Fruit fly (Drosophila melanogaster) whole organism, embryonic: ENCODE measurements around the gene CG17768.

Source experiments
- Abd-B ChIP-seq: fragments of 200-800 bp; sonication (Bioruptor generic); optimal IDR thresholded peaks from 2 replicates; lab custom pipeline; 2018; ENCODE audit warnings: missing biosample characterization, mild to moderate bottlenecking, missing genetic modification characterization, moderate library complexity
- Bdp1 ChIP-seq: fragments of 200-800 bp; sonication (Bioruptor generic); optimal IDR thresholded peaks from 3 replicates; lab custom pipeline; 2016; ENCODE audit warnings: missing biosample characterization, missing genetic modification characterization
- C15 ChIP-seq: fragments of 200-800 bp; sonication (Bioruptor generic); IDR thresholded peaks from 3 replicates; pipeline ENCODE4 v1.3.6; 2022; ENCODE audit warnings: missing biosample characterization, missing genetic modification characterization
- CG10147 ChIP-seq: fragments of 200-800 bp; sonication (Bioruptor generic); optimal IDR thresholded peaks from 2 replicates; lab custom pipeline; 2019; ENCODE audit warnings: missing biosample characterization, mild to moderate bottlenecking, missing genetic modification characterization, moderate library complexity
- CG10431 ChIP-seq: fragments of 200-800 bp; sonication (Bioruptor generic); optimal IDR thresholded peaks from 3 replicates; lab custom pipeline; 2018; ENCODE audit warnings: missing biosample characterization, mild to moderate bottlenecking, missing genetic modification characterization
- CG10959 ChIP-seq: fragments of 200-800 bp; sonication (Bioruptor generic); IDR thresholded peaks from 2 replicates; pipeline ENCODE4 v1.3.6; 2022; ENCODE audit warnings: missing biosample characterization, missing genetic modification characterization
- CG11247 ChIP-seq: fragments of 200-800 bp; sonication (Bioruptor generic); IDR thresholded peaks from 2 replicates; pipeline ENCODE4 v1.3.6; 2022; ENCODE audit warnings: missing biosample characterization, missing genetic modification characterization
- CG11696 ChIP-seq: fragments of 200-800 bp; sonication (Bioruptor generic); IDR thresholded peaks from 2 replicates; pipeline ENCODE4 v1.3.6; 2022; ENCODE audit warnings: missing biosample characterization, missing genetic modification characterization
- CG12391 ChIP-seq: fragments of 200-800 bp; sonication (Bioruptor generic); optimal IDR thresholded peaks from 3 replicates; lab custom pipeline; 2018; ENCODE audit warnings: missing biosample characterization, mild to moderate bottlenecking, missing genetic modification characterization, moderate library complexity
- CG13287 ChIP-seq: fragments of 200-800 bp; sonication (Bioruptor generic); IDR thresholded peaks from 2 replicates; pipeline ENCODE4 v1.3.6; 2022; ENCODE audit warnings: missing biosample characterization, missing genetic modification characterization; ENCODE audit not compliant: partially characterized antibody
- CG15073 ChIP-seq: fragments of 200-800 bp; sonication (Bioruptor generic); optimal IDR thresholded peaks from 2 replicates; lab custom pipeline; 2016; ENCODE audit warnings: missing biosample characterization, missing genetic modification characterization
- CG1529 ChIP-seq: fragments of 200-800 bp; sonication (Bioruptor generic); optimal IDR thresholded peaks from 3 replicates; lab custom pipeline; 2018; ENCODE audit warnings: missing biosample characterization, missing genetic modification characterization
- CG15696 ChIP-seq: fragments of 200-800 bp; sonication (Bioruptor generic); optimal IDR thresholded peaks from 2 replicates; lab custom pipeline; 2019; ENCODE audit warnings: missing biosample characterization, mild to moderate bottlenecking, missing genetic modification characterization, moderate library complexity
- CG17568 ChIP-seq: fragments of 200-800 bp; sonication (Bioruptor generic); optimal IDR thresholded peaks from 2 replicates; lab custom pipeline; 2018; ENCODE audit warnings: missing biosample characterization, mild to moderate bottlenecking, missing genetic modification characterization, moderate library complexity
- CG2202 ChIP-seq: fragments of 200-800 bp; sonication (Bioruptor generic); optimal IDR thresholded peaks from 2 replicates; lab custom pipeline; 2018; ENCODE audit warnings: missing biosample characterization, mild to moderate bottlenecking, missing genetic modification characterization
- CG31224 ChIP-seq: fragments of 200-800 bp; sonication (Bioruptor generic); IDR thresholded peaks from 2 replicates; pipeline ENCODE4 v1.3.6; 2022; ENCODE audit warnings: missing biosample characterization, missing genetic modification characterization
- CG31441 ChIP-seq: fragments of 200-800 bp; sonication (Bioruptor generic); IDR thresholded peaks from 2 replicates; pipeline ENCODE4 v1.3.6; 2022; ENCODE audit warnings: missing biosample characterization, missing genetic modification characterization
- CG3281 ChIP-seq: fragments of 200-800 bp; sonication (Bioruptor generic); optimal IDR thresholded peaks from 3 replicates; lab custom pipeline; 2017; ENCODE audit warnings: missing biosample characterization, mild to moderate bottlenecking, missing genetic modification characterization
- CG33557 ChIP-seq: fragments of 200-800 bp; sonication (Bioruptor generic); optimal IDR thresholded peaks from 2 replicates; lab custom pipeline; 2019; ENCODE audit warnings: missing biosample characterization, mild to moderate bottlenecking, missing genetic modification characterization, moderate library complexity
- CG4617 ChIP-seq: fragments of 200-800 bp; sonication (Bioruptor generic); optimal IDR thresholded peaks from 3 replicates; lab custom pipeline; 2016; ENCODE audit warnings: missing biosample characterization, missing genetic modification characterization, borderline replicate concordance
- CG4820 ChIP-seq: fragments of 200-800 bp; sonication (Bioruptor generic); optimal IDR thresholded peaks from 3 replicates; lab custom pipeline; 2016; ENCODE audit warnings: missing biosample characterization, missing genetic modification characterization
- CG7372 ChIP-seq: fragments of 200-800 bp; sonication (Bioruptor generic); IDR thresholded peaks from 2 replicates; pipeline ENCODE4 v1.3.6; 2022; ENCODE audit warnings: missing biosample characterization, missing genetic modification characterization
- CG9797 ChIP-seq: fragments of 200-800 bp; sonication (Bioruptor generic); optimal IDR thresholded peaks from 3 replicates; lab custom pipeline; 2018; ENCODE audit warnings: missing biosample characterization, mild to moderate bottlenecking, missing genetic modification characterization
- D ChIP-seq, 2 experiments: fragments of 200-800 bp in 1 of 2; fragments of >200 bp in 1 of 2; sonication (Bioruptor generic) in 1 of 2; optimal IDR thresholded peaks; 2 replicates in 1 of 2; 3 replicates in 1 of 2; lab custom pipeline; 2017; ENCODE audit warnings: mild to moderate bottlenecking in 1 of 2, missing biosample characterization in 1 of 2, missing genetic modification characterization in 1 of 2, missing genetic modification reagents in 1 of 2
- Hsf ChIP-seq: fragments of 200-800 bp; sonication (Bioruptor generic); optimal IDR thresholded peaks from 3 replicates; lab custom pipeline; 2016; ENCODE audit warnings: missing biosample characterization, missing genetic modification characterization
- NC2α ChIP-seq: fragments of 200-800 bp; sonication (Bioruptor generic); optimal IDR thresholded peaks from 2 replicates; lab custom pipeline; 2016; ENCODE audit warnings: missing biosample characterization, missing genetic modification characterization
- Oaz ChIP-seq: fragments of 200-800 bp; sonication (Bioruptor generic); IDR thresholded peaks from 2 replicates; pipeline ENCODE4 v1.3.6; 2022; ENCODE audit warnings: missing biosample characterization, missing genetic modification characterization
- Oli ChIP-seq: fragments of 200-800 bp; sonication (Bioruptor generic); optimal IDR thresholded peaks from 2 replicates; lab custom pipeline; 2018; ENCODE audit warnings: missing biosample characterization, mild to moderate bottlenecking, missing genetic modification characterization, moderate library complexity
- Ptx1 ChIP-seq: fragments of 200-800 bp; sonication (Bioruptor generic); IDR thresholded peaks from 2 replicates; pipeline ENCODE4 v1.3.6; 2022; ENCODE audit warnings: missing biosample characterization, missing genetic modification characterization
- Sry-β ChIP-seq: fragments of 200-800 bp; sonication (Bioruptor generic); optimal IDR thresholded peaks from 2 replicates; lab custom pipeline; 2018; ENCODE audit warnings: missing biosample characterization, mild to moderate bottlenecking, missing genetic modification characterization, moderate library complexity
- Sry-δ ChIP-seq: fragments of 200-800 bp; sonication (Bioruptor generic); optimal IDR thresholded peaks from 2 replicates; lab custom pipeline; 2016; ENCODE audit warnings: missing biosample characterization, missing genetic modification characterization
- Taf1 ChIP-seq: fragments of 200-800 bp; sonication (Bioruptor generic); IDR thresholded peaks from 2 replicates; pipeline ENCODE4 v1.3.6; 2022; ENCODE audit warnings: missing biosample characterization, missing genetic modification characterization
- al ChIP-seq: fragments of 200-800 bp; sonication (Bioruptor generic); IDR thresholded peaks from 2 replicates; pipeline ENCODE4 v1.3.6; 2022; ENCODE audit warnings: missing biosample characterization, missing genetic modification characterization
- btn ChIP-seq: fragments of 200-800 bp; sonication (Bioruptor generic); optimal IDR thresholded peaks from 2 replicates; lab custom pipeline; 2016; ENCODE audit warnings: missing biosample characterization, missing genetic modification characterization
- chif ChIP-seq, 2 experiments: fragments of 200-800 bp; sonication (Bioruptor generic); optimal IDR thresholded peaks; 3 replicates each; lab custom pipeline; 2016; ENCODE audit warnings: missing biosample characterization in 2 of 2, missing genetic modification characterization in 2 of 2
- crol ChIP-seq: fragments of 200-800 bp; sonication (Bioruptor generic); IDR thresholded peaks from 2 replicates; pipeline ENCODE4 v1.3.6; 2022; ENCODE audit warnings: missing biosample characterization, missing genetic modification characterization
- dmrt99B ChIP-seq: fragments of 200-800 bp; sonication (Bioruptor generic); optimal IDR thresholded peaks from 2 replicates; lab custom pipeline; 2018; ENCODE audit warnings: missing biosample characterization, mild to moderate bottlenecking, missing genetic modification characterization, moderate library complexity
- dysf ChIP-seq: fragments of 200-800 bp; sonication (Bioruptor generic); IDR thresholded peaks from 3 replicates; pipeline ENCODE4 v1.3.6; 2022; ENCODE audit warnings: missing biosample characterization, missing genetic modification characterization
- hth ChIP-seq: fragments of >200 bp; optimal IDR thresholded peaks from 2 replicates; lab custom pipeline; 2017; ENCODE audit warnings: inconsistent platforms
- lbe ChIP-seq: fragments of 200-800 bp; sonication (Bioruptor generic); optimal IDR thresholded peaks from 2 replicates; lab custom pipeline; 2016; ENCODE audit warnings: missing biosample characterization, mild to moderate bottlenecking, missing genetic modification characterization
- oc ChIP-seq: fragments of 200-800 bp; sonication (Bioruptor generic); optimal IDR thresholded peaks from 2 replicates; lab custom pipeline; 2018; ENCODE audit warnings: missing biosample characterization, mild to moderate bottlenecking, missing genetic modification characterization, moderate library complexity
- phol ChIP-seq: fragments of 200-800 bp; sonication (Bioruptor generic); optimal IDR thresholded peaks from 3 replicates; lab custom pipeline; 2018; ENCODE audit warnings: missing biosample characterization, mild to moderate bottlenecking, missing genetic modification characterization, moderate library complexity
- slbo ChIP-seq: fragments of 200-800 bp; sonication (Bioruptor generic); IDR thresholded peaks from 2 replicates; pipeline ENCODE4 v1.3.6; 2022; ENCODE audit warnings: missing biosample characterization, missing genetic modification characterization
- tio ChIP-seq: fragments of 200-800 bp; sonication (Bioruptor generic); optimal IDR thresholded peaks from 2 replicates; lab custom pipeline; 2017; ENCODE audit warnings: missing biosample characterization, missing genetic modification characterization, inconsistent platforms
- trem ChIP-seq: fragments of 200-800 bp; optimal IDR thresholded peaks from 3 replicates; lab custom pipeline; 2019; ENCODE audit warnings: missing biosample characterization, mild to moderate bottlenecking, missing genetic modification characterization, moderate library complexity
- ttk ChIP-seq: fragments of 200-800 bp; sonication (Bioruptor generic); IDR thresholded peaks from 2 replicates; pipeline ENCODE4 v2.1.2; 2022; ENCODE audit warnings: missing biosample characterization, missing genetic modification characterization
- unc-4 ChIP-seq: fragments of 200-800 bp; sonication (Bioruptor generic); IDR thresholded peaks from 2 replicates; pipeline ENCODE4 v1.3.6; 2022; ENCODE audit warnings: missing biosample characterization, missing genetic modification characterization; ENCODE audit not compliant: partially characterized antibody
- zen2 ChIP-seq: fragments of 200-800 bp; sonication (Bioruptor generic); IDR thresholded peaks from 3 replicates; pipeline ENCODE4 v1.3.6; 2022; ENCODE audit warnings: missing biosample characterization, missing genetic modification characterization; ENCODE audit not compliant: partially characterized antibody

CG17768 gene

DNA sequence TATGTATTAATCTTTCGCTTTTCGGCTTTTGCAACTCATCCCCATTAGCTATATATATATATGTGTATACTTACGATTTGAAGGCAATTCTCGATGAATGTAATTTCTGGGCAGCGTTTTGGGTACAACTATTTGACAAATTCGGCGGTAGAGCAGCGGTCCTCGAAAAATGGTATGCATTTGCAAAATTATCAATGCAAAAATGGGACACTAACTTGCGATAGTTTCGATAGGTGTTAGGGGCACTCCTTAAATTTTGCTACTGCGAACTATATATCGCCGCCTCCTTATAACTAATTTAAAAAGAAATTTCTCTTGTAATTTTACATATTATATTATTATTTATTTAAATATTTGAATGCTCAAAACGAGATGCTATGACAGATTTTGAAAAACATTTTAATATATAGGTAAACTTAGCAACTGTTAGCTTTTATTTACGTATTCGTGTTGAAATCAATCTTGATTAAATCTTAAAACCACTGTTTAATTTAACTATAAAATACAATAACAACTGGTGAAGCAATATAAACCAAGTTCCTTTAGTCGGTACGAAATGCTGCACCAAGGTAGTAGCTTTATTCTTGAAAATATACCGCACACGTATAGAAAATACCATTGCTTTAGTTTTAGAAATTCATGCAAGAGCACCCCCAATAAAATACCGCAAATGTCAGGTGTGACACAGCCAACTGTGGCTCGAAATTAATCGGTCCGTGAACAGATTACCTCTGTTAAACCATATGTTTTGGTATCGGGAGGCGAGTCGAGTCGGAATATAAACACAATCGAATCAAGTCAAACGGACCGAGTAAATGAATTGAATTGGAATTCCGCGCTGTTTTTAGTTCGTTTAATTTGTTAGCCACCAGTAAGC lies 8.5 kb upstream of the CG17768 start, which contains the start of the genes CG5355 and Klp31E (continued):
- TF ChIP-seq unc-4 (GFP tag; lab: Robert Waterston, UW) (peak; percentile 65), CG1529 (GFP tag; lab: Kevin White, UChicago) (peak; percentile 1), C15 (GFP tag; lab: Robert Waterston, UW) (no peak), dysf (GFP tag; lab: Robert Waterston, UW) (peak; percentile 61; the same call in 2 of the 3 replicates), CG2202 (tag; lab: Kevin White, UChicago) (peak; percentile 12), CG7372 (GFP tag; lab: Robert Waterston, UW) (no peak), crol (GFP tag; lab: Robert Waterston, UW) (no peak), chif (GFP tag; optimal IDR thresholded peaks at IDR 0.05; lab: Kevin White, UChicago) (peak; percentile 7 to 41), CG9797 (GFP tag; lab: Kevin White, UChicago) (peak; percentile 34), Sry-β (GFP tag; lab: Kevin White, UChicago) (peak; percentile 29), Ptx1 (GFP tag; lab: Robert Waterston, UW) (peak; percentile 71), phol (tag; lab: Kevin White, UChicago) (peak; percentile 83), CG12391 (tag; lab: Kevin White, UChicago) (peak; percentile 84), ttk (GFP tag; lab: Robert Waterston, UW) (no peak), oc (tag; lab: Kevin White, UChicago) (no peak), CG4617 (GFP tag; lab: Kevin White, UChicago) (peak; percentile 6), CG31224 (GFP tag; lab: Robert Waterston, UW) (peak; percentile 59), CG17568 (GFP tag; lab: Kevin White, UChicago) (no peak), trem (tag; lab: Kevin White, UChicago) (peak; percentile 39), zen2 (GFP tag; lab: Robert Waterston, UW) (peak; percentile 63; the same call in 2 of the 3 replicates), btn (GFP tag; lab: Kevin White, UChicago) (no peak), CG13287 (peak; percentile 75), slbo (GFP tag; lab: Robert Waterston, UW) (peak; percentile 81), CG15073 (GFP tag; lab: Kevin White, UChicago) (no peak), CG10147 (GFP tag; lab: Kevin White, UChicago) (peak; percentile 63), CG11696 (GFP tag; lab: Robert Waterston, UW) (peak; percentile 61; the same call in 1 of the 2 replicates), CG31441 (GFP tag; lab: Robert Waterston, UW) (no peak), Sry-δ (GFP tag; lab: Kevin White, UChicago) (peak; percentile 69), CG3281 (GFP tag; lab: Kevin White, UChicago) (peak; percentile 64), CG15696 (tag; lab: Kevin White, UChicago) (peak; percentile 70), Taf1 (GFP tag; lab: Robert Waterston, UW) (no peak), Oaz (GFP tag; lab: Robert Waterston, UW) (0 out of 2 replicates have a peak, but pooled peaks have one; percentile 46), al (GFP tag; lab: Robert Waterston, UW) (0 out of 2 replicates have a peak, but pooled peaks have one; percentile 16), tio (GFP tag; lab: Kevin White, UChicago) (no peak), CG4820 (GFP tag; lab: Kevin White, UChicago) (peak; percentile 43), CG33557 (peak; percentile 76), D (optimal IDR thresholded peaks at IDR 0.05; lab: Kevin White, UChicago) (no peak), D (GFP tag; optimal IDR thresholded peaks at IDR 0.05; lab: Kevin White, UChicago) (peak; percentile 66), hth (no peak), lbe (GFP tag; lab: Kevin White, UChicago) (no peak), CG10431 (peak; percentile 46), dmrt99B (tag; lab: Kevin White, UChicago) (no peak), CG11247 (peak; percentile 44; the same call in 1 of the 2 replicates), Oli (peak; percentile 75), Abd-B (GFP tag; lab: Kevin White, UChicago) (no peak), Bdp1 (peak; percentile 17), CG10959 (GFP tag; lab: Robert Waterston, UW) (no peak), NC2α (GFP tag; lab: Kevin White, UChicago) (no peak), Hsf (peak; percentile 65)
